Fruit fly (Drosophila melanogaster) whole organism, embryonic: ENCODE data around the gene CG43401.
A peak's percentile ranks its signal among the peaks of the same experiment; 100 is the strongest.

Experiments
- Ada2b ChIP-seq: fragments of 200-800 bp; sonication (Bioruptor generic); IDR thresholded peaks from 2 replicates; pipeline ENCODE4 v1.3.6; 2022; ENCODE audit warnings: missing biosample characterization, missing genetic modification characterization
- CG1529 ChIP-seq: fragments of 200-800 bp; sonication (Bioruptor generic); optimal IDR thresholded peaks from 3 replicates; lab custom pipeline; 2018; ENCODE audit warnings: missing biosample characterization, missing genetic modification characterization
- CG1603 ChIP-seq: fragments of 200-800 bp; sonication (Bioruptor generic); optimal IDR thresholded peaks from 2 replicates; lab custom pipeline; 2019; ENCODE audit warnings: missing biosample characterization, mild to moderate bottlenecking, missing genetic modification characterization, moderate library complexity
- CG1647 ChIP-seq: fragments of 200-800 bp; sonication (Bioruptor generic); optimal IDR thresholded peaks from 3 replicates; lab custom pipeline; 2016; ENCODE audit warnings: missing biosample characterization, missing genetic modification characterization
- CG16813 ChIP-seq: fragments of 200-800 bp; sonication (Bioruptor generic); IDR thresholded peaks from 3 replicates; pipeline ENCODE4 v1.3.6; 2022; ENCODE audit warnings: missing biosample characterization, missing genetic modification characterization; ENCODE audit not compliant: partially characterized antibody
- CG17359 ChIP-seq: fragments of 200-800 bp; sonication (Bioruptor generic); optimal IDR thresholded peaks from 3 replicates; lab custom pipeline; 2018; ENCODE audit warnings: missing biosample characterization, mild to moderate bottlenecking, missing genetic modification characterization, moderate library complexity
- CG18262 ChIP-seq: fragments of 200-800 bp; optimal IDR thresholded peaks from 3 replicates; lab custom pipeline; 2019; ENCODE audit warnings: missing biosample characterization, mild to moderate bottlenecking, missing genetic modification characterization, moderate library complexity
- CG2889 ChIP-seq: fragments of 200-800 bp; sonication (Bioruptor generic); IDR thresholded peaks from 3 replicates; pipeline ENCODE4 v1.3.6; 2022; ENCODE audit warnings: missing biosample characterization, missing genetic modification characterization
- CG30431 ChIP-seq: fragments of 200-800 bp; sonication (Bioruptor generic); optimal IDR thresholded peaks from 2 replicates; lab custom pipeline; 2017; ENCODE audit warnings: missing biosample characterization, missing genetic modification characterization
- CG33213 ChIP-seq: fragments of 200-800 bp; sonication (Bioruptor generic); optimal IDR thresholded peaks from 3 replicates; lab custom pipeline; 2016; ENCODE audit warnings: missing biosample characterization, missing genetic modification characterization
- CG4617 ChIP-seq: fragments of 200-800 bp; sonication (Bioruptor generic); optimal IDR thresholded peaks from 3 replicates; lab custom pipeline; 2016; ENCODE audit warnings: missing biosample characterization, missing genetic modification characterization, borderline replicate concordance
- CG6854 ChIP-seq: fragments of 200-800 bp; sonication (Bioruptor generic); optimal IDR thresholded peaks from 3 replicates; lab custom pipeline; 2017; ENCODE audit warnings: missing biosample characterization, mild to moderate bottlenecking, missing genetic modification characterization
- CG7839 ChIP-seq: fragments of 200-800 bp; sonication (Bioruptor generic); optimal IDR thresholded peaks from 3 replicates; lab custom pipeline; 2018; ENCODE audit warnings: missing biosample characterization, mild to moderate bottlenecking, missing genetic modification characterization, moderate library complexity
- CG9876 ChIP-seq: fragments of 200-800 bp; sonication (Bioruptor generic); optimal IDR thresholded peaks from 2 replicates; lab custom pipeline; 2016; ENCODE audit warnings: missing biosample characterization, missing genetic modification characterization
- CoRest ChIP-seq: fragments of 200-800 bp; sonication (Bioruptor generic); optimal IDR thresholded peaks from 3 replicates; lab custom pipeline; 2018; ENCODE audit warnings: missing biosample characterization, mild to moderate bottlenecking, missing genetic modification characterization, moderate library complexity
- Dp ChIP-seq: fragments of 200-800 bp; sonication (Bioruptor generic); optimal IDR thresholded peaks from 2 replicates; lab custom pipeline; 2018; ENCODE audit warnings: missing biosample characterization, mild to moderate bottlenecking, missing genetic modification characterization, moderate library complexity
- Drgx ChIP-seq: fragments of 200-800 bp; sonication (Bioruptor generic); IDR thresholded peaks from 2 replicates; pipeline ENCODE4 v1.3.6; 2022; ENCODE audit warnings: missing biosample characterization, missing genetic modification characterization
- E2f2 ChIP-seq: fragments of 200-800 bp; sonication (Bioruptor generic); IDR thresholded peaks from 2 replicates; pipeline ENCODE4 v1.3.6; 2022; ENCODE audit warnings: missing biosample characterization, missing genetic modification characterization
- HLH4C ChIP-seq: fragments of 200-800 bp; sonication (Bioruptor generic); IDR thresholded peaks from 3 replicates; pipeline ENCODE4 v1.3.6; 2022; ENCODE audit warnings: missing biosample characterization, missing genetic modification characterization; ENCODE audit not compliant: partially characterized antibody
- Hr3 ChIP-seq: fragments of 200-800 bp; sonication (Bioruptor generic); optimal IDR thresholded peaks from 3 replicates; lab custom pipeline; 2016; ENCODE audit warnings: missing biosample characterization, missing genetic modification characterization
- Lpt ChIP-seq: fragments of >200 bp; optimal IDR thresholded peaks from 2 replicates; lab custom pipeline; 2018; ENCODE audit warnings: missing biosample characterization, missing genetic modification characterization
- NC2α ChIP-seq: fragments of 200-800 bp; sonication (Bioruptor generic); optimal IDR thresholded peaks from 2 replicates; lab custom pipeline; 2016; ENCODE audit warnings: missing biosample characterization, missing genetic modification characterization
- NC2β ChIP-seq: fragments of 200-800 bp; sonication (Bioruptor generic); optimal IDR thresholded peaks from 2 replicates; lab custom pipeline; 2016; ENCODE audit warnings: missing biosample characterization, missing genetic modification characterization
- PHDP ChIP-seq: fragments of 200-800 bp; sonication (Bioruptor generic); optimal IDR thresholded peaks from 3 replicates; lab custom pipeline; 2018; ENCODE audit warnings: missing biosample characterization, mild to moderate bottlenecking, missing genetic modification characterization, moderate library complexity
- Xrp1 ChIP-seq: fragments of 200-800 bp; sonication (Bioruptor generic); IDR thresholded peaks from 2 replicates; pipeline ENCODE4 v1.3.6; 2022; ENCODE audit warnings: missing biosample characterization, missing genetic modification characterization
- ab ChIP-seq: fragments of 200-800 bp; sonication (Bioruptor generic); optimal IDR thresholded peaks from 2 replicates; lab custom pipeline; 2016; ENCODE audit warnings: missing biosample characterization, missing genetic modification characterization
- ase ChIP-seq: fragments of 200-800 bp; sonication (Bioruptor generic); IDR thresholded peaks from 3 replicates; pipeline ENCODE4 v1.3.6; 2022; ENCODE audit warnings: missing biosample characterization, missing genetic modification characterization
- ash1 ChIP-seq: fragments of 200-800 bp; sonication (Bioruptor generic); optimal IDR thresholded peaks from 2 replicates; lab custom pipeline; 2018; ENCODE audit warnings: missing biosample characterization, mild to moderate bottlenecking, missing genetic modification characterization
- cas ChIP-seq: fragments of 200-800 bp; sonication (Bioruptor generic); IDR thresholded peaks from 2 replicates; pipeline ENCODE4 v1.3.6; 2022; ENCODE audit warnings: missing biosample characterization, missing genetic modification characterization
- crc ChIP-seq: fragments of 200-800 bp; sonication (Bioruptor generic); optimal IDR thresholded peaks from 2 replicates; lab custom pipeline; 2016; ENCODE audit warnings: missing biosample characterization, missing genetic modification characterization
- crol ChIP-seq: fragments of 200-800 bp; sonication (Bioruptor generic); IDR thresholded peaks from 2 replicates; pipeline ENCODE4 v1.3.6; 2022; ENCODE audit warnings: missing biosample characterization, missing genetic modification characterization
- dan ChIP-seq: fragments of 200-800 bp; sonication (Bioruptor generic); IDR thresholded peaks from 2 replicates; pipeline ENCODE4 v1.3.6; 2022; ENCODE audit warnings: missing biosample characterization, missing genetic modification characterization
- danr ChIP-seq: fragments of 200-800 bp; sonication (Bioruptor generic); IDR thresholded peaks from 2 replicates; pipeline ENCODE4 v1.3.6; 2022; ENCODE audit warnings: missing biosample characterization, missing genetic modification characterization
- disco-r ChIP-seq: fragments of 200-800 bp; sonication (Bioruptor generic); optimal IDR thresholded peaks from 2 replicates; lab custom pipeline; 2016; ENCODE audit warnings: missing biosample characterization, missing genetic modification characterization
- dmrt11E ChIP-seq: fragments of 200-800 bp; sonication (Bioruptor generic); optimal IDR thresholded peaks from 3 replicates; lab custom pipeline; 2018; ENCODE audit warnings: missing biosample characterization, mild to moderate bottlenecking, missing genetic modification characterization, moderate library complexity
- esg ChIP-seq: fragments of 200-800 bp; sonication (Bioruptor generic); conservative IDR thresholded peaks from 2 replicates; pipeline ENCODE4 v1.3.6; 2022; ENCODE audit warnings: missing biosample characterization, missing genetic modification characterization
- fd3F ChIP-seq: fragments of 200-800 bp; sonication (Bioruptor generic); optimal IDR thresholded peaks from 2 replicates; lab custom pipeline; 2018; ENCODE audit warnings: missing biosample characterization, mild to moderate bottlenecking, missing genetic modification characterization, moderate library complexity
- gem ChIP-seq: fragments of 200-800 bp; sonication (Bioruptor generic); optimal IDR thresholded peaks from 2 replicates; lab custom pipeline; 2019; ENCODE audit warnings: missing biosample characterization, mild to moderate bottlenecking, missing genetic modification characterization, moderate library complexity
- gfzf ChIP-seq: fragments of 200-800 bp; sonication (Bioruptor generic); optimal IDR thresholded peaks from 2 replicates; lab custom pipeline; 2016; ENCODE audit warnings: missing biosample characterization, mild to moderate bottlenecking, missing genetic modification characterization, moderate library complexity
- h ChIP-seq: fragments of >200 bp; optimal IDR thresholded peaks from 2 replicates; lab custom pipeline; 2017
- jing ChIP-seq: fragments of 200-800 bp; sonication (Bioruptor generic); optimal IDR thresholded peaks from 2 replicates; lab custom pipeline; 2018; ENCODE audit warnings: missing biosample characterization, mild to moderate bottlenecking, missing genetic modification characterization
- kay ChIP-seq: fragments of 200-800 bp; sonication (Bioruptor generic); optimal IDR thresholded peaks from 2 replicates; lab custom pipeline; 2016; ENCODE audit warnings: missing biosample characterization, missing genetic modification characterization
- mirr ChIP-seq: fragments of 200-800 bp; sonication (Bioruptor generic); optimal IDR thresholded peaks from 3 replicates; lab custom pipeline; 2018; ENCODE audit warnings: missing biosample characterization, mild to moderate bottlenecking, missing genetic modification characterization
- mld ChIP-seq: fragments of 200-800 bp; sonication (Bioruptor generic); IDR thresholded peaks from 3 replicates; pipeline ENCODE4 v1.3.6; 2022; ENCODE audit warnings: missing biosample characterization, missing genetic modification characterization; ENCODE audit not compliant: partially characterized antibody
- org-1 ChIP-seq: fragments of 200-800 bp; sonication (Bioruptor generic); optimal IDR thresholded peaks from 2 replicates; lab custom pipeline; 2017; ENCODE audit warnings: missing biosample characterization, missing genetic modification characterization
- run ChIP-seq: fragments of 200-800 bp; sonication (Bioruptor generic); optimal IDR thresholded peaks from 3 replicates; lab custom pipeline; 2018; ENCODE audit warnings: missing biosample characterization, mild to moderate bottlenecking, missing genetic modification characterization
- sc ChIP-seq, 3 experiments: fragments of >200 bp in 2 of 3; fragments of 200-800 bp in 1 of 3; sonication (Bioruptor generic) in 1 of 3; optimal IDR thresholded peaks; 2 replicates in 2 of 3; 3 replicates in 1 of 3; lab custom pipeline; 2017; ENCODE audit warnings: mild to moderate bottlenecking in 1 of 3, missing biosample characterization in 1 of 3, missing genetic modification characterization in 1 of 3, missing genetic modification reagents in 1 of 3
- sens-2 ChIP-seq: fragments of 200-800 bp; sonication (Bioruptor generic); IDR thresholded peaks from 2 replicates; pipeline ENCODE4 v1.3.6; 2022; ENCODE audit warnings: missing biosample characterization, missing genetic modification characterization
- sima ChIP-seq: fragments of 200-800 bp; sonication (Bioruptor generic); optimal IDR thresholded peaks from 2 replicates; lab custom pipeline; 2016; ENCODE audit warnings: missing biosample characterization, missing genetic modification characterization
- sqz ChIP-seq: fragments of 200-800 bp; sonication (Bioruptor generic); optimal IDR thresholded peaks from 3 replicates; lab custom pipeline; 2018; ENCODE audit warnings: missing biosample characterization, mild to moderate bottlenecking, missing genetic modification characterization
- sr ChIP-seq: fragments of 200-800 bp; sonication (Bioruptor generic); IDR thresholded peaks from 3 replicates; pipeline ENCODE4 v1.3.6; 2022; ENCODE audit warnings: missing biosample characterization, missing genetic modification characterization
- tx ChIP-seq: fragments of 200-800 bp; sonication (Bioruptor generic); optimal IDR thresholded peaks from 2 replicates; lab custom pipeline; 2016; ENCODE audit warnings: missing biosample characterization, missing genetic modification characterization

CG43401 gene

DNA sequence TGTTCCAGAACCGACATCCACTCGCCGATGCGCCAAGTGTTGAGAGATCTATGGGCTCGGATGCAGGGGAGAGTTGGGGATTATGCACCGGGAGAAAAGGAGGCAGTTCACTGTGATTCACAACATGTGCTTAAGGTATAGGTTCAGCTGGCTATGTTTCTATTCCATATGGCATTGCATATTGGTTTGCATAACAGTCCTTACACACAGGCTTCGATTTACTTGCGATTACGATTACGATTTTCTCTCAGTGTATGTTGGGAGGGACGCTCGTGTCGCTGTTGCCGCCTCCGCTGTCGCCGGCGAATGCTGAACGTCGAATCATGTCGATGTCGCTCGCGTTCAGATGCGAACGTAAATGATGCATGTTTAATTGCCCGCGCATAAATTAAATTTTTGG lies 5.5 kb downstream of the CG43401 start (continued):
- TF ChIP-seq CG17359 (peak; percentile 97), disco-r (peak; percentile 84), CG33213 (no peak), Drgx (GFP tag; lab: Robert Waterston, UW) (peak; percentile 84), esg (GFP tag; lab: Robert Waterston, UW) (peak; percentile 61), CG16813 (GFP tag; lab: Robert Waterston, UW) (no peak), mirr (GFP tag; lab: Kevin White, UChicago) (peak; percentile 27), sens-2 (GFP tag; lab: Robert Waterston, UW) (peak; percentile 95), tx (GFP tag; lab: Kevin White, UChicago) (peak; percentile 1), CG18262 (tag; lab: Kevin White, UChicago) (peak; percentile 92), CG1529 (GFP tag; lab: Kevin White, UChicago) (peak; percentile 94), ase (GFP tag; lab: Robert Waterston, UW) (peak; percentile 93), gem (peak; percentile 94), org-1 (GFP tag; lab: Kevin White, UChicago) (peak; percentile 87), jing (GFP tag; lab: Kevin White, UChicago) (no peak), HLH4C (GFP tag; lab: Robert Waterston, UW) (no peak), CG30431 (GFP tag; lab: Kevin White, UChicago) (peak; percentile 43), PHDP (tag; lab: Kevin White, UChicago) (peak; percentile 91), kay (GFP tag; lab: Kevin White, UChicago) (peak; percentile 54), CoRest (tag; lab: Kevin White, UChicago) (peak; percentile 66), NC2β (peak; percentile 90), sr (GFP tag; lab: Robert Waterston, UW) (peak; percentile 87), CG2889 (peak; percentile 82; the same call in 2 of the 3 replicates), fd3F (GFP tag; lab: Kevin White, UChicago) (no peak), mld (GFP tag; lab: Robert Waterston, UW) (no peak), crol (GFP tag; lab: Robert Waterston, UW) (peak; percentile 77), Lpt (GFP tag; lab: Kevin White, UChicago) (no peak), Ada2b (GFP tag; lab: Robert Waterston, UW) (no peak), CG9876 (GFP tag; lab: Kevin White, UChicago) (peak; percentile 89), gfzf (GFP tag; lab: Kevin White, UChicago) (no peak), sc (optimal IDR thresholded peaks at IDR 0.05; lab: Kevin White, UChicago) (no peak), sc (GFP tag; optimal IDR thresholded peaks at IDR 0.05; lab: Kevin White, UChicago) (peak; percentile 90), h (lab: Kevin White, UChicago) (no peak), Dp (no peak), ash1 (GFP tag; lab: Kevin White, UChicago) (no peak), ab (GFP tag; lab: Kevin White, UChicago) (peak; percentile 86), CG1603 (tag; lab: Kevin White, UChicago) (peak; percentile 98), cas (GFP tag; lab: Robert Waterston, UW) (no peak), NC2α (GFP tag; lab: Kevin White, UChicago) (peak; percentile 47), E2f2 (GFP tag; lab: Robert Waterston, UW) (peak; percentile 50), crc (GFP tag; lab: Kevin White, UChicago) (peak; percentile 85), CG4617 (GFP tag; lab: Kevin White, UChicago) (no peak), Hr3 (GFP tag; lab: Kevin White, UChicago) (peak; percentile 90), sqz (GFP tag; lab: Kevin White, UChicago) (peak; percentile 84), dmrt11E (tag; lab: Kevin White, UChicago) (peak; percentile 57), CG6854 (GFP tag; lab: Kevin White, UChicago) (peak; percentile 54), run (tag; lab: Kevin White, UChicago) (no peak), sima (GFP tag; lab: Kevin White, UChicago) (no peak), CG7839 (peak; percentile 69), danr (GFP tag; lab: Robert Waterston, UW) (peak; percentile 82), dan (GFP tag; lab: Robert Waterston, UW) (peak; percentile 90), CG1647 (no peak), Xrp1 (peak; percentile 96)
